Fruit fly (Drosophila melanogaster) S2 (cell line): ENCODE results near the gene CG4281.

Experiments used
- CG8478 ChIP-seq: fragments of >200 bp; optimal IDR thresholded peaks from 2 replicates; lab custom pipeline; 2018
- CTCF ChIP-seq, 2 experiments: fragments of >200 bp; optimal IDR thresholded peaks; 2 replicates each; lab custom pipeline; 2018

DNA sequence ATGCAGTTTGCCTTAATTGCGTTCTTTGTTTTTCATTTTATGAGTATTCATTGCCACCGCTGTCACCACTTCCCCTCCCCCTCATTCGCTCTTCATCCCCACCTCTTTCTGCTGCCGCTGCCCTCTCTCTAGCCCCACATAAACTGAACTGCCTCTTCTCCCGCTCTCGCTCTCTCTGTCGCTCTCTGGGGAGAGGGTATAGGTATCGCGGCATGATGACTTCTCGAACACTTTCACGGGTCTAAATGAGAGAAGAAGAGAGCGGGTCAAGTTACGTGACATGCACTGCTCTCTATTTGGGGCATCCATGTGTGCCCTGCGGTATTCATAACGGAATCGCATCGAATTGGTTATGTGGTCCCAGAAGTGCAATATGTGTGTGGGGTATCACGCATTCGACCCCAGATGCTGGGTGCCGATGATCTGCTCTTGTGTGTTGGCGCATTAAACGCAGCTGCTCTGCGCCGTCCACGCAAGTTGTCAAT, 18.8 kb upstream of the CG4281 start:
- TF ChIP-seq CG8478 (lab: Kevin White, UChicago) (no peak), CTCF (optimal IDR thresholded peaks at IDR 0.05; lab: Kevin White, UChicago) (no peak)
